Worm (Caenorhabditis elegans) whole organism, early embryonic: Measurements from ENCODE around the gene Y62H9A.4.

Experiments
- B0310.2 ChIP-seq: sonication (generic microtip); optimal IDR thresholded peaks from 2 replicates; lab custom pipeline; 2016; ENCODE audit warnings: mild to moderate bottlenecking, missing genetic modification characterization, missing compliant biosample characterization
- aly-1 ChIP-seq: sonication (generic microtip); optimal IDR thresholded peaks from 2 replicates; lab custom pipeline; 2016; ENCODE audit warnings: missing genetic modification characterization, missing compliant biosample characterization
- ama-1 ChIP-seq: fragments of 150-350 bp; optimal IDR thresholded peaks from 2 replicates; lab custom pipeline; 2014
- ceh-36 ChIP-seq: sonication (generic microtip); optimal IDR thresholded peaks from 2 replicates; lab custom pipeline; 2016; ENCODE audit warnings: missing genetic modification characterization, inconsistent platforms, missing compliant biosample characterization
- hnd-1 ChIP-seq: sonication (generic microtip); optimal IDR thresholded peaks from 2 replicates; lab custom pipeline; 2016; ENCODE audit warnings: missing genetic modification characterization, missing compliant biosample characterization
- scrt-1 ChIP-seq: fragments of 200-800 bp; sonication (Bioruptor generic); IDR thresholded peaks from 2 replicates; pipeline ENCODE4 v1.3.6; 2022; ENCODE audit warnings: missing genetic modification characterization, missing compliant biosample characterization
- tbx-11 ChIP-seq: fragments of 200-800 bp; sonication (Bioruptor generic); IDR thresholded peaks from 2 replicates; pipeline ENCODE4 v1.3.6; 2022; ENCODE audit warnings: missing genetic modification characterization, missing compliant biosample characterization

- TF ChIP-seq hnd-1 (tag; lab: Kevin White, UChicago) (no peak), aly-1 (tag; lab: Kevin White, UChicago) (no peak), ceh-36 (tag; lab: Kevin White, UChicago) (no peak), ama-1 (lab: Kevin White, UChicago) (no peak), scrt-1 (no peak), tbx-11 (GFP tag; lab: Robert Waterston, UW) (no peak), B0310.2 (tag; lab: Kevin White, UChicago) (no peak)
Measured at ce11 chrX:11899031-11899430, 19.1 kb downstream of the Y62H9A.4 start.
